Worm (Caenorhabditis elegans): ENCODE data around the gene Y37D8A.5.

DNA sequence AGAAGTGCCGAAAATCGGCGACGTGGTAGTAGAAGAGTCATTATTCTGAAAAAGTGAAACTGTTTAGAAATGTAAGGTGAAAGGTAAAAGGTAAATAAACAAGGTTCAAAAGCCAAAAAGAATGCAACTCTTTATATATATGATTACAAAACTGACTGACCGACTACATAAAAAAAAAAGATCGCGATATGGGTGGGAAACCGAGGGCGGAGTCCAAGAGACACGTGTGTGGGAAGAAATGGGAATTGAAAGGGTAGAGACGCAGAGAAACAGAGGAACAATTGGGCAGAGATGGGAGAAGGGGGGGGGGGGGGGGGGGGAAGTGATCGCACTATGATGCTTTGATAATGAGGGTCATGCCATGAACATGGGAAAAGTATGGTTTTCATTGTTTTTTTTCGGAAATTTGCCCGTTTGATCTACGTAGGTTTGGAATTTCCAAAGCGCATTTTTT lies 16.4 kb downstream of the Y37D8A.5 start, which contains the start of gene Y37D8A.4:
- TF ChIP-seq him-1 (tag; optimal IDR thresholded peaks at IDR 0.05), result no peak
- TF ChIP-seq dao-5 (tag; optimal IDR thresholded peaks at IDR 0.05), result no peak
- TF ChIP-seq W03F9.2 (tag; optimal IDR thresholded peaks at IDR 0.05), result no peak

Measured in whole organism, L4/young adult.